Worm (Caenorhabditis elegans): ENCODE measurements around the gene T12E12.6.

The T12E12.6 gene

ce11 chrIV:5554168-5554567, 19.8 kb downstream of the T12E12.6 start:
- TF ChIP-seq him-1 (tag; optimal IDR thresholded peaks at IDR 0.05) (no peak), dao-5 (tag; optimal IDR thresholded peaks at IDR 0.05) (no peak)

- TF ChIP-seq him-1 (tag; optimal IDR thresholded peaks at IDR 0.05) (no peak), dao-5 (tag; optimal IDR thresholded peaks at IDR 0.05) (no peak), W03F9.2 (tag; optimal IDR thresholded peaks at IDR 0.05) (no peak)
Measured at ce11 chrIV:5550676-5551184, 23.2 kb downstream of the T12E12.6 start, which contains the start of gene ari-2. Gene ari-2 (plus strand): TSS chrIV:5551134.

ce11 chrIV:5548843-5549242, 25.1 kb downstream of the T12E12.6 start:
- TF ChIP-seq him-1 (tag; optimal IDR thresholded peaks at IDR 0.05) (no peak), W03F9.2 (tag; optimal IDR thresholded peaks at IDR 0.05) (peak; percentile 31), dao-5 (tag; optimal IDR thresholded peaks at IDR 0.05) (no peak)

- TF ChIP-seq W03F9.2 (tag; optimal IDR thresholded peaks at IDR 0.05) (no peak), him-1 (tag; optimal IDR thresholded peaks at IDR 0.05) (no peak), dao-5 (tag; optimal IDR thresholded peaks at IDR 0.05) (no peak)
Measured at ce11 chrIV:5544609-5545214, 29.2 kb downstream of the T12E12.6 start, which contains the start of gene cec-6. Gene cec-6 (plus strand): TSS chrIV:5544860.

- no peak for TF ChIP-seq dao-5 (tag; optimal IDR thresholded peaks at IDR 0.05)
- TF ChIP-seq W03F9.2 (tag; optimal IDR thresholded peaks at IDR 0.05) = no peak
- TF ChIP-seq him-1 (tag; optimal IDR thresholded peaks at IDR 0.05) = no peak
Measured at ce11 chrIV:5541285-5541684, 32.6 kb downstream of the T12E12.6 start, which contains the start of gene tebp-2. Gene tebp-2 (plus strand): TSS chrIV:5541627.

DNA sequence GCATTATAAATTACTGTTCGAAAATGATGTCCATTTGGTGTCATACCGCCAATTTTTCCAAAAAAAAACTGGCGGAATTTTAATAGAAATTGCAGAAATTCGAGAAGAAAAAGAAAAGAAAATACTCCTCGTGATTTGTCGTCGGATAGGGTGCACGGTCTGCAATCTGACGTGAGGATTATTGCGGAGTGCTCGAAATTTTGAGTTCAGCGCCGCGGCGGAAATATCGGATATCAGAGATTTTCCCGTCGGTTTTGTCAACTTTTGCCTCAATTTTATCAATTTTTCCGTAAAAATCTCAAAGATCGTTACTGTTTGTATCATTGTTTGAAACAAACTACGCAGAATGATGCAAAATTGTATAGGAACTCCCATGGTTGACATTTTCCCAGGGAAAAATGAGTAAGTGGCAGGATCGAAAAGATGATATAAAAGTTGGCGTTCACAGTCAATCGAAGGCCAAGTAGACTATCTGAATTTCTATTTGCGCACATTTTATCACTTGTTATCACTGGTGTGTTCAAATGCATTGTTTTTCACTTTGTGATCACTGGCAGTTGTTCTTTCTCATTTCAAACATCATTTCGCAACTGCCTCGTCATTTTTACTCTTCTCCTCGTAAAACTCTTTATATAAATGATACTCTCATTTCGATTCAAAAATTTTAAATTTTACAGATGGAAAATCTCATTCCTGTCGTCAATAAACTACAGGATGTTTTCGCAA, 36.0 kb downstream of the T12E12.6 start, which contains the start of the genes fem-1 and drp-1:
Gene fem-1, minus strand, starts transcription at position 150 of the 726 bp plus-strand sequence.
Gene drp-1, plus strand, starts transcription at position 676 of the 726 bp plus-strand sequence.
- TF ChIP-seq W03F9.2 (tag; optimal IDR thresholded peaks at IDR 0.05) (no peak), him-1 (tag; optimal IDR thresholded peaks at IDR 0.05) (no peak), dao-5 (tag; optimal IDR thresholded peaks at IDR 0.05) (no peak)

ce11 chrIV:5535780-5536179, 38.2 kb downstream of the T12E12.6 start:
- no peak for TF ChIP-seq dao-5 (tag; optimal IDR thresholded peaks at IDR 0.05)
- no peak for TF ChIP-seq W03F9.2 (tag; optimal IDR thresholded peaks at IDR 0.05)
- TF ChIP-seq him-1 (tag; optimal IDR thresholded peaks at IDR 0.05) = no peak

DNA sequence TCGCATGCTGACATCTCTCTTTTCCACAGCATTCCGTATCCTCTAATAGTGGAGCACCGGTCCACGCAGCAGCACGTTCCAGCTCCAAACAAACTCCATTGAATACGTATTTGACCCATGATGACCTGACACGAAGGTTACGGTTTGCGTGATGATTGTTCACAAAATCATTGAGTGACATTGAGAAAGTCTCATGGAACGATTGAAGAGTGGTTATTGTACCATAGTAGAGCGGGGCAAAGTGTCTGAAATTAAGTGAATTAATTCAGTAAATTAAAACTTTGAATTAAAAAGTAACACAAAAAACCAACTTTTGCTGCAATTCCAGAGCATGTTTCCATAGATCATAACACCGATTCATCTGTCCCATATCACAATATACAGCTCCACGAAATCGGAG, 39.3 kb downstream of the T12E12.6 start:
- TF ChIP-seq him-1 (tag; optimal IDR thresholded peaks at IDR 0.05) (no peak), dao-5 (tag; optimal IDR thresholded peaks at IDR 0.05) (no peak), W03F9.2 (tag; optimal IDR thresholded peaks at IDR 0.05) (no peak)

DNA sequence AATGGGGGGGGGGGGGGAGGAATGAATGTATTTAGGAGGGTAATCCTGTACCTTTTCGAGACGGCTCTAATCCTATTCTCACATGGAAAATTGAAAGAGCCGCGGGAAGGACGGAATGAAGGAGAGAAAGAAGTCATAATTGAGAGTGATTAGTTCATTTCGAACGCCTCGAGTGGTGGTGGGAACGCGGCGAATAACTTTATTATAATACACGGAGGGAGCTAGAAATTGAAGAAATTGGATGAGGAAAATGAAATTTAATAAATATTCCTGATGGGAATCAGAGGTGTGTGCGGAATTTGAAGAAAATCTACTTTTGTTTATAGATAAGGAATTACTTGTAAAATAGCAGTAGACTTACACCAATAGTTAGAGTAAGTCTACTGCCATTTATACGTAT, 40.4 kb downstream of the T12E12.6 start:
- TF ChIP-seq him-1 (tag; optimal IDR thresholded peaks at IDR 0.05) = no peak
- TF ChIP-seq dao-5 (tag; optimal IDR thresholded peaks at IDR 0.05) = no peak
- TF ChIP-seq W03F9.2 (tag; optimal IDR thresholded peaks at IDR 0.05) = no peak

ce11 chrIV:5530980-5531379, 43.0 kb downstream of the T12E12.6 start:
- TF ChIP-seq W03F9.2 (tag; optimal IDR thresholded peaks at IDR 0.05) (no peak), dao-5 (tag; optimal IDR thresholded peaks at IDR 0.05) (no peak), him-1 (tag; optimal IDR thresholded peaks at IDR 0.05) (no peak)

- no peak for TF ChIP-seq W03F9.2 (tag; optimal IDR thresholded peaks at IDR 0.05)
- TF ChIP-seq him-1 (tag; optimal IDR thresholded peaks at IDR 0.05) = no peak
- TF ChIP-seq dao-5 (tag; optimal IDR thresholded peaks at IDR 0.05) = no peak
Measured at ce11 chrIV:5528285-5528684, 45.6 kb downstream of the T12E12.6 start, which contains the start of gene unc-5. Gene unc-5 (minus strand): TSS chrIV:5528338.

ce11 chrIV:5526711-5527383, 47.1 kb downstream of the T12E12.6 start:
- TF ChIP-seq him-1 (tag; optimal IDR thresholded peaks at IDR 0.05) = no peak
- TF ChIP-seq dao-5 (tag; optimal IDR thresholded peaks at IDR 0.05) = no peak
- TF ChIP-seq W03F9.2 (tag; optimal IDR thresholded peaks at IDR 0.05) = no peak

DNA sequence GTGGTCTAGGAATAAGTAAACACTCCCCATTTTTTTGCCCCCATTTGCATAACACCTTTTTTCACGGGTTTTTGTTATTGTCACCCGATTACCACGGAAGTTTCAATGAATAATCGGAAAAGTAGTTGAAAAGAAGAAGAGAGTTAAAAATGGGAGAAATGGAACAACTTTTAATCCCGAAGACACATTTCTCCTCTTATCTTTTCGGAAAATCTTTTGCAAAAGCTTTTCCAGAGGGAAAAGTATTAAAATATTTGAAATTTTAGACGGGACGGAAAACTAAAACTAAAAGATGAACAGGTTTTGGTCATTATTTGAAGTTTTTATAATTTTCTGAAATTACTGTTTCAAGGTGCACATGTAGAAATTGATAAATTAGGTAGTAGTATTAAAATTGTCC, 54.9 kb downstream of the T12E12.6 start:
- TF ChIP-seq dao-5 (tag; optimal IDR thresholded peaks at IDR 0.05) (no peak), him-1 (tag; optimal IDR thresholded peaks at IDR 0.05) (no peak), W03F9.2 (tag; optimal IDR thresholded peaks at IDR 0.05) (no peak)

Data from whole organism, L4/young adult.